Fruit fly (Drosophila melanogaster) whole organism, adult: ENCODE measurements around the gene COX7AL2.
A peak's percentile ranks its signal among the peaks of the same experiment; 100 is the strongest.

Source experiments
- CG11617 ChIP-seq: fragments of 200-800 bp; sonication (Bioruptor generic); optimal IDR thresholded peaks from 2 replicates; lab custom pipeline; 2017; ENCODE audit warnings: mild to moderate bottlenecking, missing biosample characterization, missing genetic modification reagents, missing genetic modification characterization
- CG12768 ChIP-seq: fragments of 200-800 bp; sonication (Bioruptor generic); optimal IDR thresholded peaks from 2 replicates; lab custom pipeline; 2017; ENCODE audit warnings: missing biosample characterization, missing genetic modification characterization, mild to moderate bottlenecking, moderate library complexity, missing genetic modification reagents
- CG14711 ChIP-seq: fragments of 200-800 bp; sonication (Bioruptor generic); optimal IDR thresholded peaks from 2 replicates; lab custom pipeline; 2018; ENCODE audit warnings: missing biosample characterization, mild to moderate bottlenecking, missing genetic modification characterization, moderate library complexity
- CG1620 ChIP-seq: fragments of 200-800 bp; sonication (Bioruptor generic); optimal IDR thresholded peaks from 2 replicates; lab custom pipeline; 2016; ENCODE audit warnings: missing biosample characterization, missing genetic modification characterization
- CG33017 ChIP-seq: fragments of 200-800 bp; sonication (Bioruptor generic); optimal IDR thresholded peaks from 2 replicates; lab custom pipeline; 2018; ENCODE audit warnings: missing biosample characterization, mild to moderate bottlenecking, missing genetic modification characterization, moderate library complexity
- CG5204 ChIP-seq: fragments of 200-800 bp; sonication (Bioruptor generic); optimal IDR thresholded peaks from 2 replicates; lab custom pipeline; 2016; ENCODE audit warnings: missing biosample characterization, missing genetic modification characterization
- CG7045 ChIP-seq: fragments of 200-800 bp; sonication (Bioruptor generic); optimal IDR thresholded peaks from 2 replicates; lab custom pipeline; 2017; ENCODE audit warnings: missing biosample characterization, mild to moderate bottlenecking, missing genetic modification characterization
- CG7101 ChIP-seq: fragments of 200-800 bp; sonication (Bioruptor generic); optimal IDR thresholded peaks from 2 replicates; lab custom pipeline; 2018; ENCODE audit warnings: missing biosample characterization, mild to moderate bottlenecking, missing genetic modification characterization, moderate library complexity
- Clk ChIP-seq: fragments of 200-800 bp; sonication (Bioruptor generic); optimal IDR thresholded peaks from 2 replicates; lab custom pipeline; 2017; ENCODE audit warnings: missing biosample characterization, missing genetic modification characterization
- Crg-1 ChIP-seq: fragments of 200-800 bp; sonication (Bioruptor generic); optimal IDR thresholded peaks from 2 replicates; lab custom pipeline; 2016; ENCODE audit warnings: missing biosample characterization, missing genetic modification characterization
- Hr96 ChIP-seq: fragments of 200-800 bp; sonication (Bioruptor generic); optimal IDR thresholded peaks from 2 replicates; lab custom pipeline; 2016; ENCODE audit warnings: missing biosample characterization, missing genetic modification characterization
- Mnt ChIP-seq: fragments of 200-800 bp; sonication (Bioruptor generic); optimal IDR thresholded peaks from 2 replicates; lab custom pipeline; 2016; ENCODE audit warnings: missing biosample characterization, mild to moderate bottlenecking, missing genetic modification characterization
- bab1 ChIP-seq: fragments of 200-800 bp; sonication (Bioruptor generic); optimal IDR thresholded peaks from 3 replicates; lab custom pipeline; 2019; ENCODE audit warnings: missing biosample characterization, mild to moderate bottlenecking, missing genetic modification characterization, moderate library complexity
- cic ChIP-seq: fragments of 200-800 bp; sonication (Bioruptor generic); optimal IDR thresholded peaks from 2 replicates; lab custom pipeline; 2017; ENCODE audit warnings: missing biosample characterization, mild to moderate bottlenecking, missing genetic modification characterization, moderate library complexity
- cnc ChIP-seq, 2 experiments: fragments of >200 bp; optimal IDR thresholded peaks; 2 replicates each; lab custom pipeline; 2017
- kay ChIP-seq: fragments of 200-800 bp; sonication (Bioruptor generic); peaks from one replicate; lab custom pipeline; 2016; ENCODE audit warnings: missing biosample characterization, missing genetic modification characterization, borderline replicate concordance
- ovo ChIP-seq: fragments of 200-800 bp; sonication (Bioruptor generic); optimal IDR thresholded peaks from 2 replicates; lab custom pipeline; 2016; ENCODE audit warnings: missing biosample characterization, missing genetic modification characterization
- pad ChIP-seq: fragments of 200-800 bp; sonication (Bioruptor generic); optimal IDR thresholded peaks from 3 replicates; lab custom pipeline; 2017; ENCODE audit warnings: missing biosample characterization, missing genetic modification characterization, mild to moderate bottlenecking, moderate library complexity, missing genetic modification reagents
- tj ChIP-seq: fragments of 200-800 bp; sonication (Bioruptor generic); optimal IDR thresholded peaks from 3 replicates; lab custom pipeline; 2017; ENCODE audit warnings: missing biosample characterization, mild to moderate bottlenecking, missing genetic modification characterization, moderate library complexity
- toe ChIP-seq: fragments of 200-800 bp; sonication (Bioruptor generic); optimal IDR thresholded peaks from 2 replicates; lab custom pipeline; 2016; ENCODE audit warnings: missing biosample characterization, missing genetic modification characterization

Gene COX7AL2

dm6 chr2L:2168894-2169456 lies 28.7 kb downstream of the COX7AL2 start:
- no peak for TF ChIP-seq cnc (optimal IDR thresholded peaks at IDR 0.05; lab: Kevin White, UChicago)
- peak; percentile 32 for TF ChIP-seq ovo (GFP tag; lab: Kevin White, UChicago)
- TF ChIP-seq CG5204 (GFP tag; lab: Kevin White, UChicago) = no peak
- TF ChIP-seq CG7101 (tag; lab: Kevin White, UChicago) = no peak
- TF ChIP-seq cic (GFP tag; lab: Kevin White, UChicago) = peak; percentile 35
- peak; percentile 34 for TF ChIP-seq kay (GFP tag; lab: Kevin White, UChicago)
- TF ChIP-seq Crg-1 (GFP tag; lab: Kevin White, UChicago) = no peak

- TF ChIP-seq cnc (optimal IDR thresholded peaks at IDR 0.05; lab: Kevin White, UChicago) (no peak), ovo (GFP tag; lab: Kevin White, UChicago) (no peak), Clk (GFP tag; lab: Kevin White, UChicago) (no peak), toe (GFP tag; lab: Kevin White, UChicago) (no peak), CG7101 (tag; lab: Kevin White, UChicago) (no peak), Crg-1 (GFP tag; lab: Kevin White, UChicago) (no peak), bab1 (GFP tag; lab: Kevin White, UChicago) (no peak), kay (GFP tag; lab: Kevin White, UChicago) (no peak), cic (GFP tag; lab: Kevin White, UChicago) (no peak), CG5204 (GFP tag; lab: Kevin White, UChicago) (no peak), CG14711 (no peak), CG11617 (GFP tag; lab: Kevin White, UChicago) (no peak), CG1620 (GFP tag; lab: Kevin White, UChicago) (no peak), Mnt (no peak), pad (GFP tag; lab: Kevin White, UChicago) (no peak), Hr96 (GFP tag; lab: Kevin White, UChicago) (no peak), CG33017 (tag; lab: Kevin White, UChicago) (no peak)
Measured at dm6 chr2L:2168184-2168893, 29.4 kb downstream of the COX7AL2 start.

DNA sequence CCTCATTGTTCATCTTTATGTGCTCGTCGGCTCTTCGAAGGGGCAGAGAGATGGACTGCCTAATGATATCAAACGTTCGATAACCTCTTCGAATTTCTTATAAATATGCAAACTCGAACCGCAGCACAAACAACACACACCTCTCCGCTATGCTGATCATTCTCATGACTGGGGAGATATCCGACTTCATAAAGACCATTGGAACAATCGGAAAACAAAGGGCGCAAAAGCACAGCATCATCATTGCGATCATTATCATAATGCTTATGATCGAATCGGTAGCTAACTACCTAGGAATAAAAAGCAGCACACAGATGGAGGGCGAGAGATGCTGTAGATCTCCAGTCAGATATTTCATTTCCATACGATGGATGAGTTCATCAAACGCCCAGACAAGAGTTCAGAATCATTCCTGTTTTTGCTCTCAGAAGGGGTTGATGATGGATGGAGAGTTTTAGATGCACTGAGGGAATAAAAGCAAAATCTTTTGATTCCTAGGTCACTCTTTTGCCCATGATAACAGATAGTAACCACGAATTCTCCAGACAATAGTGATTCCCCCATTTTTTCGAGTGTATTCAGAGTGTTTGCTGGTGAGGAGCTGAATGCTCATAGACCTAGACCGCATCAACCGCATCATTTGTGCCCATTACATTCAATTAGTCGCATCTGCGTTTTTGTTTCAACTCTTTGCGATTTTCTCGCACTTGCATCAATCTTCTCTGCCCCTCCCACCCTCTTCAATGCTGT lies 30.6 kb downstream of the COX7AL2 start:
- TF ChIP-seq kay (GFP tag; lab: Kevin White, UChicago) (no peak), CG14711 (no peak), pad (GFP tag; lab: Kevin White, UChicago) (no peak), CG11617 (GFP tag; lab: Kevin White, UChicago) (no peak), CG7101 (tag; lab: Kevin White, UChicago) (no peak), ovo (GFP tag; lab: Kevin White, UChicago) (no peak), cnc (optimal IDR thresholded peaks at IDR 0.05; lab: Kevin White, UChicago) (no peak), Mnt (no peak), CG7045 (GFP tag; lab: Kevin White, UChicago) (no peak), CG5204 (GFP tag; lab: Kevin White, UChicago) (no peak), Hr96 (GFP tag; lab: Kevin White, UChicago) (no peak), CG12768 (GFP tag; lab: Kevin White, UChicago) (no peak), cic (GFP tag; lab: Kevin White, UChicago) (no peak), bab1 (GFP tag; lab: Kevin White, UChicago) (no peak), tj (GFP tag; lab: Kevin White, UChicago) (no peak), Clk (GFP tag; lab: Kevin White, UChicago) (no peak), Crg-1 (GFP tag; lab: Kevin White, UChicago) (no peak)

dm6 chr2L:2165864-2166263 lies 31.8 kb downstream of the COX7AL2 start:
- TF ChIP-seq CG14711 = peak; percentile 26
- TF ChIP-seq tj (GFP tag; lab: Kevin White, UChicago) = peak; percentile 100
- peak; percentile 51 for TF ChIP-seq cic (GFP tag; lab: Kevin White, UChicago)
- TF ChIP-seq bab1 (GFP tag; lab: Kevin White, UChicago) = peak; percentile 31
- TF ChIP-seq CG5204 (GFP tag; lab: Kevin White, UChicago) = no peak
- peak; percentile 6 for TF ChIP-seq CG1620 (GFP tag; lab: Kevin White, UChicago)
- TF ChIP-seq CG11617 (GFP tag; lab: Kevin White, UChicago) = peak; percentile 56
- TF ChIP-seq CG7101 (tag; lab: Kevin White, UChicago) = peak; percentile 19
- no peak for TF ChIP-seq Crg-1 (GFP tag; lab: Kevin White, UChicago)
- peak; percentile 27 for TF ChIP-seq CG12768 (GFP tag; lab: Kevin White, UChicago)
- TF ChIP-seq toe (GFP tag; lab: Kevin White, UChicago) = peak; percentile 4
- peak; percentile 19 for TF ChIP-seq pad (GFP tag; lab: Kevin White, UChicago)
- TF ChIP-seq Clk (GFP tag; lab: Kevin White, UChicago) = no peak
- TF ChIP-seq Mnt = peak; percentile 69

DNA sequence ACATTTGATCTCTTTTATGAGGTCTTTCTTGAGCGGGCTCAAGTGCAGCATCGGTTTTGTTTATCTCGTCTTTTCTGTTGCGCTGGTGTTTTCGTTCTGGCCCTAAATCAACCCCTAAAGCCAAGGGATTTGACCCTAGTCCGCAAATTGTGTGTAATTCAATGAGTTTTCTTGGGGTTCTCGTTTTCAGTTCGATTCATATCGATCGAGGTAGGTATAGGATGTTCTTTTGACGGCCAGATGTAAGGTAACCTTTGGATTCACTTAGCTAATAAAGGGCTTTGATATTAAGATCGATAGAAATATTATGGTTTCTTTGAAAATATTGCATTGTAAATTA lies 32.5 kb downstream of the COX7AL2 start:
- no peak for TF ChIP-seq tj (GFP tag; lab: Kevin White, UChicago)
- TF ChIP-seq kay (GFP tag; lab: Kevin White, UChicago) = no peak
- no peak for TF ChIP-seq CG12768 (GFP tag; lab: Kevin White, UChicago)
